Worm (Caenorhabditis elegans) whole organism, L1 larva: ENCODE measurements around the gene F16F9.4.

ENCODE experiments used
- ama-1 ChIP-seq: fragments of 150-350 bp; optimal IDR thresholded peaks from 2 replicates; lab custom pipeline; 2014
- elt-3 ChIP-seq, 6 experiments: fragments of 150-350 bp in 1 of 6; sonication (generic microtip); optimal IDR thresholded peaks; 2 replicates each; lab custom pipeline; 2017 to 2018; ENCODE audit warnings: missing biosample characterization in 6 of 6, missing genetic modification characterization in 6 of 6, inconsistent platforms in 1 of 6
- nhr-28 ChIP-seq: fragments of 150-350 bp; optimal IDR thresholded peaks from 2 replicates; lab custom pipeline; 2014; ENCODE audit warnings: missing biosample characterization, missing genetic modification characterization
- nhr-76 ChIP-seq: sonication (generic microtip); optimal IDR thresholded peaks from 2 replicates; lab custom pipeline; 2017; ENCODE audit warnings: missing biosample characterization, missing genetic modification characterization
- rnt-1 ChIP-seq: sonication (generic microtip); optimal IDR thresholded peaks from 2 replicates; lab custom pipeline; 2016; ENCODE audit warnings: mild to moderate bottlenecking, missing genetic modification characterization, moderate library complexity, missing compliant biosample characterization
- skn-1 ChIP-seq: fragments of 150-350 bp; optimal IDR thresholded peaks from 2 replicates; lab custom pipeline; 2014; ENCODE audit warnings: missing biosample characterization, missing genetic modification characterization
- snpc-4 ChIP-seq: fragments of 150-350 bp; optimal IDR thresholded peaks from 2 replicates; lab custom pipeline; 2014; ENCODE audit warnings: missing biosample characterization, missing genetic modification characterization
- xbp-1 ChIP-seq: sonication (generic microtip); optimal IDR thresholded peaks from 2 replicates; lab custom pipeline; 2016; ENCODE audit warnings: missing genetic modification characterization, missing compliant biosample characterization
- ztf-4 ChIP-seq: fragments of 150-350 bp; optimal IDR thresholded peaks from 2 replicates; lab custom pipeline; 2014; ENCODE audit warnings: missing biosample characterization, missing genetic modification characterization

DNA sequence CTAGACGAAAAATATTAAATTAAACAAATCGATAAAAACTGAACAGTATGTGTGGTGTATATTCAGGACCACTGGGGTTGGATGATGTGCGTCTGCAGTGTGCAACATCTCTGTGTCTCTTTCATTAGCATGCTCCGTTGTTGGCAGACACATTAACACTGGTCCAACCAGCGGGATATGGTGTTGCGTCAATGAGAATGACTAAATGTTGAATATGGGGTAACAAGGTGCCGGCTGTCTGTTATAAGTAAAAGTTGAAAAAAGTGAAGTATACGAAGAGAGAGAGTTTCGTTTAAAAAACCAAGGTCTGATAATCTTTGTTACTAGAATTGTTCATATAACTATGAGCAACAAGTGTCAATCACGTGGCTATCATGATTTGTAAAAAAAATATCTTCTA, 46.3 kb downstream of the F16F9.4 start, which contains the start of gene ced-8:
- TF ChIP-seq elt-3 (tag; optimal IDR thresholded peaks at IDR 0.05; lab: Kevin White, UChicago) = no peak
- no peak for TF ChIP-seq nhr-28 (tag; lab: Kevin White, UChicago)
- no peak for TF ChIP-seq xbp-1 (tag; lab: Kevin White, UChicago)
- no peak for TF ChIP-seq skn-1 (tag; lab: Kevin White, UChicago)
- TF ChIP-seq nhr-76 (tag; lab: Kevin White, UChicago) = no peak
- TF ChIP-seq ama-1 (lab: Kevin White, UChicago) = no peak
- TF ChIP-seq ztf-4 = no peak
- no peak for TF ChIP-seq rnt-1 (tag; lab: Kevin White, UChicago)
- TF ChIP-seq snpc-4 (tag; lab: Kevin White, UChicago) = no peak
